Fruit fly (Drosophila melanogaster): ENCODE results near the gene CheA84a.
A peak's percentile ranks its signal among the peaks of the same experiment; 100 is the strongest.

CheA84a gene

dm6 chr3R:8193120-8193519, 11.5 kb downstream of the CheA84a start:
- TF ChIP-seq jim (GFP tag; optimal IDR thresholded peaks at IDR 0.05): no peak
- no peak for TF ChIP-seq Mio (GFP tag; optimal IDR thresholded peaks at IDR 0.05)
- no peak for TF ChIP-seq Dif (GFP tag; optimal IDR thresholded peaks at IDR 0.05; ENCODE audit: partially characterized antibody)
- no peak for TF ChIP-seq tai (GFP tag; optimal IDR thresholded peaks at IDR 0.05)
- TF ChIP-seq pan (optimal IDR thresholded peaks at IDR 0.05): no peak
- TF ChIP-seq GATAd (GFP tag; optimal IDR thresholded peaks at IDR 0.05): no peak
- no peak for TF ChIP-seq sv (GFP tag; optimal IDR thresholded peaks at IDR 0.05)
- no peak for TF ChIP-seq rgr (GFP tag; optimal IDR thresholded peaks at IDR 0.05)
- no peak for TF ChIP-seq sage (GFP tag; optimal IDR thresholded peaks at IDR 0.05)
- no peak for TF ChIP-seq OdsH (GFP tag; optimal IDR thresholded peaks at IDR 0.05)
- TF ChIP-seq usp (GFP tag; optimal IDR thresholded peaks at IDR 0.05): no peak
- TF ChIP-seq CG9705 (GFP tag; optimal IDR thresholded peaks at IDR 0.05): no peak
- TF ChIP-seq CG32264 (GFP tag; optimal IDR thresholded peaks at IDR 0.05): no peak

DNA sequence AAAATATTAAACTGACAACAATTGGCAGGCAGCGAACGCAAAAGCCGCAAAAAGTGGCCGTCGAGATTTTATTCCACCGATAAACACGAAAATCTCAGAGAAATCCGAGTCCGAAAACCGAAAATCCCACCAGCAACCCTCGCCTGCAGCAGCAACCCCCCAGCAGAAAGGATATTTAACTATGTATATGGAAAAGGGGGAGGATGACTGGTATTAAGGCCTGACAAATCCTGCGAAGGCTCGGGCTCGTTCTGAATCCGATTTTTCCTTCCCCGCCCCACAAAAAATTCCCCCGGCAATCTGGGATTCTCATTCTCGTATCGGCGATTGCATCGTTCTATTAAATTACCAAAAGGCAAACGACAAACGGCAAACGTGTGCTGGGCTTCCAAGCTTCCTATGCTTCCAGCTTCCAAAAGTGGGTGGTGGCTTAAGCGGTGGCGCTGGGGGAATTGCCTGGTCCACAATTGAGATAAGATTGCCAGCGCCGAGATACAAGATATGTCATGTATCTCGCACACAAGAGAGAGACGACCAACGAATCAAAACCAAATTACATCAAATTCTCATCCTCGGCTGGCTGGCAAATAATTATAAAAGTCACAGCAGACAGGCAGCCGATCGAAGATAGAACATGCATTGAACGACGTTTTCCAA, 12.2 kb downstream of the CheA84a start:
- TF ChIP-seq CrebA (GFP tag; optimal IDR thresholded peaks at IDR 0.05; ENCODE audit: borderline replicate concordance) (no peak), lola (GFP tag; optimal IDR thresholded peaks at IDR 0.05) (no peak)

DNA sequence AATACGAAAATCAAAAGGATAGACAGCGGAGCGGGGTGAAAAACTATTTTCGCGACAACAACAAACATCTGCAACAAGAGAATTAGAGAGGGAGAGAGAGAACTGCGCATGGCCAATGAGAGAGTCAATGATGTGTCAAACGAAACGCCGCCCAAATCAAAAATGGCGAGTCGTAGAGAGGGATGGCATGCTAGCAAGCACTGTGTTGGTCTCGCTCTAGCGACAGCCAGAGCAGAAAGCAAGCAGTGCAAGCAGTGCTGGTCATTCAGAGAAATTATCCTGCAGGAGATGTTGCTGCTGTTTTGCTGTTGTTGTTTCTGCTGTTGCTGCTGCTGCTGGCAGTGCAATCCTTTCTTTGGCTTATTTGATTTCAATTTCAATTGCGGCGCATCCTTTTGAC, 13.8 kb downstream of the CheA84a start:
- TF ChIP-seq CG9705 (GFP tag; optimal IDR thresholded peaks at IDR 0.05) (no peak), N (GFP tag; optimal IDR thresholded peaks at IDR 0.05) (peak; percentile 66), h (GFP tag; optimal IDR thresholded peaks at IDR 0.05) (peak; percentile 3), Vsx2 (GFP tag; optimal IDR thresholded peaks at IDR 0.05; ENCODE audit: partially characterized antibody) (peak; percentile 48), dl (GFP tag; optimal IDR thresholded peaks at IDR 0.05; ENCODE audit: insufficient read depth in 1 of 2, partially characterized antibody in 2 of 2) (peak in 1 of 2 experiments; percentile 39), CrebA (GFP tag; optimal IDR thresholded peaks at IDR 0.05; ENCODE audit: borderline replicate concordance) (no peak), Dif (GFP tag; optimal IDR thresholded peaks at IDR 0.05; ENCODE audit: partially characterized antibody) (peak; percentile 73), br (GFP tag; optimal IDR thresholded peaks at IDR 0.05) (no peak), Hnf4 (GFP tag; optimal IDR thresholded peaks at IDR 0.05) (no peak)

dm6 chr3R:8189473-8189872, 15.2 kb downstream of the CheA84a start:
- TF ChIP-seq CG9705 (GFP tag; optimal IDR thresholded peaks at IDR 0.05) (no peak), sv (GFP tag; optimal IDR thresholded peaks at IDR 0.05) (no peak), psq (GFP tag; optimal IDR thresholded peaks at IDR 0.05) (no peak), Myc (optimal IDR thresholded peaks at IDR 0.05) (no peak), woc (GFP tag; optimal IDR thresholded peaks at IDR 0.05) (no peak), Abd-B (GFP tag; optimal IDR thresholded peaks at IDR 0.05) (no peak), tai (GFP tag; optimal IDR thresholded peaks at IDR 0.05) (no peak), foxo (GFP tag; optimal IDR thresholded peaks at IDR 0.05) (no peak)

DNA sequence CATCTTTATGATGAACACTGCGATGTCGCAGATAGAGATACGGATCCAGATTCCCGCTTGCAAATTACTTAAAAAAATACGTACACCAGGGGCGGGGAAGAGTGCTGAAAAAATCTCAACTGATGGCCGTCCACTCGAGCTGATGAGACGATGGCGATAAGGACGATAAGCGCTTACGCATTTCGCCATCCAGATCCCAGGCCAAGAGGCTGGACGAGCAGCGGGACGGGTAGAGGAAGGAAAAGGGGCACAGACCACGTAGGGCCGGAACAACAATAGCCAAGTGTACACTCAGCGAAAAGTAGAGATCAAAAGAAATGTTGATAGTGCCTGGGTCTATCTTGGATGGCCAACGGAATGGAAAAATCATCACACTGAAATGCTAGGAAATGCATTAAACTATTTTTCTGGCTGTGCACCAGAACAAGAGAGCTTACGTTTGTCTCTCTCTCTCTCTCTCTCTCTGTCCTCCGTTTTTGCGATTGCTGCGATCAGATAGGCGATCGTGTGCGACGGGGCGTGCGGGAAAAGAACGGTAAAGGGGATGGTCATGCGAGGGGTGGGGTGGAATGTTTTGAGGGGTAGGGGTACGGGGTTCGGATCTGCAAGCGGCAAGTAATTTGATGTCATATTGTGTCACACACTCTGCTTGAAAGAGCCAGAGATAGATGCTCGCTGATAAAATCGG, 17.0 kb downstream of the CheA84a start:
- no peak for TF ChIP-seq N (GFP tag; optimal IDR thresholded peaks at IDR 0.05)
- TF ChIP-seq br (GFP tag; optimal IDR thresholded peaks at IDR 0.05): no peak
- no peak for TF ChIP-seq brk (GFP tag; optimal IDR thresholded peaks at IDR 0.05)
- TF ChIP-seq Myc (optimal IDR thresholded peaks at IDR 0.05): no peak
- TF ChIP-seq rgr (GFP tag; optimal IDR thresholded peaks at IDR 0.05): no peak
- TF ChIP-seq GATAd (GFP tag; optimal IDR thresholded peaks at IDR 0.05): no peak
- no peak for TF ChIP-seq dl (GFP tag; optimal IDR thresholded peaks at IDR 0.05; ENCODE audit: insufficient read depth in 1 of 2, partially characterized antibody in 2 of 2)
- TF ChIP-seq Mio (GFP tag; optimal IDR thresholded peaks at IDR 0.05): no peak
- TF ChIP-seq woc (GFP tag; optimal IDR thresholded peaks at IDR 0.05): no peak
- TF ChIP-seq Vsx2 (GFP tag; optimal IDR thresholded peaks at IDR 0.05; ENCODE audit: partially characterized antibody): no peak
- TF ChIP-seq Jra (GFP tag; optimal IDR thresholded peaks at IDR 0.05): no peak
- no peak for TF ChIP-seq Dif (GFP tag; optimal IDR thresholded peaks at IDR 0.05; ENCODE audit: partially characterized antibody)
- no peak for TF ChIP-seq psq (GFP tag; optimal IDR thresholded peaks at IDR 0.05)
- TF ChIP-seq CG9705 (GFP tag; optimal IDR thresholded peaks at IDR 0.05): no peak

DNA sequence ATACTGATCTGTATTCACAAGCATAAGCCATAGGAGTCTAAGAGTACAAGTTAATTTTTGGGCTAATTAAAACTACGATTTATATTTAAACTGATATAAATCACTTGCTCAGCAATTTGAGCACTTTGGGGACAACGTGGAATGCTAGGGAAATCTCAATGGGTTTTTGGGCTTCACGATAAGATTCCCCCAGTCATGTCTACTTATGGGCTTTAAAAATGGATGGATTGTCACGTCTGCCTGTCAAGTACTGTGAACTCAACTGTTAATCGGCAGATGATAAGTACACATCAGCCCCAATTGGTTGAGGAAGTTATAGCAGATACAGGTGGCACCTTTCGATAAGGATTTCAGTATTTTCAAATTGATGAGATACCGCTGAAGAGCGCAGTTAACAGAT, 21.1 kb downstream of the CheA84a start:
- TF ChIP-seq OdsH (GFP tag; optimal IDR thresholded peaks at IDR 0.05): no peak
- no peak for TF ChIP-seq usp (GFP tag; optimal IDR thresholded peaks at IDR 0.05)
- no peak for TF ChIP-seq GATAd (GFP tag; optimal IDR thresholded peaks at IDR 0.05)
- TF ChIP-seq Hr78 (GFP tag; optimal IDR thresholded peaks at IDR 0.05): no peak
- TF ChIP-seq fru (GFP tag; optimal IDR thresholded peaks at IDR 0.05): no peak
- TF ChIP-seq Hnf4 (GFP tag; optimal IDR thresholded peaks at IDR 0.05): no peak
- no peak for TF ChIP-seq HLH106 (tag; optimal IDR thresholded peaks at IDR 0.05)
- TF ChIP-seq CG9705 (GFP tag; optimal IDR thresholded peaks at IDR 0.05): no peak
- TF ChIP-seq jim (GFP tag; optimal IDR thresholded peaks at IDR 0.05): no peak
- TF ChIP-seq Dfd (GFP tag; optimal IDR thresholded peaks at IDR 0.05): no peak
- TF ChIP-seq dsf (GFP tag; optimal IDR thresholded peaks at IDR 0.05; ENCODE audit: borderline replicate concordance): no peak
- TF ChIP-seq psq (GFP tag; optimal IDR thresholded peaks at IDR 0.05): no peak
- no peak for TF ChIP-seq tai (GFP tag; optimal IDR thresholded peaks at IDR 0.05)
- TF ChIP-seq Vsx2 (GFP tag; optimal IDR thresholded peaks at IDR 0.05; ENCODE audit: partially characterized antibody): peak; percentile 18
- no peak for TF ChIP-seq brk (GFP tag; optimal IDR thresholded peaks at IDR 0.05)
- no peak for TF ChIP-seq foxo (GFP tag; optimal IDR thresholded peaks at IDR 0.05)
- no peak for TF ChIP-seq Dif (GFP tag; optimal IDR thresholded peaks at IDR 0.05; ENCODE audit: partially characterized antibody)
- peak; percentile 4 for TF ChIP-seq h (GFP tag; optimal IDR thresholded peaks at IDR 0.05)
- TF ChIP-seq Rel (GFP tag; optimal IDR thresholded peaks at IDR 0.05): no peak
- peak; percentile 10 for TF ChIP-seq Rel (tag; optimal IDR thresholded peaks at IDR 0.05)

Data from whole organism, wandering third instar larva.